Fruit fly (Drosophila melanogaster): ENCODE data around the gene Sfp33A2.

- TF ChIP-seq Clk (GFP tag; optimal IDR thresholded peaks at IDR 0.05) (no peak), toe (GFP tag; optimal IDR thresholded peaks at IDR 0.05) (no peak), CG1620 (GFP tag; optimal IDR thresholded peaks at IDR 0.05) (no peak), CG33017 (tag; optimal IDR thresholded peaks at IDR 0.05) (no peak), Crg-1 (GFP tag; optimal IDR thresholded peaks at IDR 0.05) (no peak), cnc (optimal IDR thresholded peaks at IDR 0.05) (no peak), CG5204 (GFP tag; optimal IDR thresholded peaks at IDR 0.05) (no peak), ovo (GFP tag; optimal IDR thresholded peaks at IDR 0.05) (no peak), kay (GFP tag; ENCODE audit: borderline replicate concordance) (no peak), CG14711 (tag; optimal IDR thresholded peaks at IDR 0.05) (no peak)
Measured at dm6 chr2L:11797127-11797526, 40.4 kb upstream of the Sfp33A2 start.
